Fruit fly (Drosophila melanogaster) whole organism, embryonic: ENCODE results near the gene gig.

Source experiments
- Atf-2 ChIP-seq: fragments of 200-800 bp; sonication (Bioruptor generic); optimal IDR thresholded peaks from 2 replicates; lab custom pipeline; 2016; ENCODE audit warnings: missing biosample characterization, missing genetic modification characterization
- CG1024 ChIP-seq: fragments of 200-800 bp; sonication (Bioruptor generic); IDR thresholded peaks from 2 replicates; pipeline ENCODE4 v1.3.6; 2022; ENCODE audit warnings: missing biosample characterization, missing genetic modification characterization
- CG11085 ChIP-seq: fragments of 200-800 bp; sonication (Bioruptor generic); IDR thresholded peaks from 2 replicates; pipeline ENCODE4 v1.3.6; 2022; ENCODE audit warnings: missing biosample characterization, missing genetic modification characterization
- CG11247 ChIP-seq: fragments of 200-800 bp; sonication (Bioruptor generic); IDR thresholded peaks from 2 replicates; pipeline ENCODE4 v1.3.6; 2022; ENCODE audit warnings: missing biosample characterization, missing genetic modification characterization
- CG11695 ChIP-seq: fragments of 200-800 bp; sonication (Bioruptor generic); IDR thresholded peaks from 3 replicates; pipeline ENCODE4 v1.3.6; 2022; ENCODE audit warnings: missing biosample characterization, missing genetic modification characterization
- CG15269 ChIP-seq: fragments of 200-800 bp; sonication (Bioruptor generic); optimal IDR thresholded peaks from 2 replicates; lab custom pipeline; 2018; ENCODE audit warnings: missing biosample characterization, mild to moderate bottlenecking, missing genetic modification characterization, moderate library complexity
- CG15696 ChIP-seq: fragments of 200-800 bp; sonication (Bioruptor generic); optimal IDR thresholded peaks from 2 replicates; lab custom pipeline; 2019; ENCODE audit warnings: missing biosample characterization, mild to moderate bottlenecking, missing genetic modification characterization, moderate library complexity
- CG17912 ChIP-seq: fragments of 200-800 bp; sonication (Bioruptor generic); optimal IDR thresholded peaks from 2 replicates; lab custom pipeline; 2018; ENCODE audit warnings: missing biosample characterization, mild to moderate bottlenecking, missing genetic modification characterization
- CG18599 ChIP-seq: fragments of 200-800 bp; sonication (Bioruptor generic); optimal IDR thresholded peaks from 3 replicates; lab custom pipeline; 2017; ENCODE audit warnings: missing biosample characterization, missing genetic modification characterization, mild to moderate bottlenecking, moderate library complexity, missing genetic modification reagents
- CG18764 ChIP-seq: fragments of 200-800 bp; sonication (Bioruptor generic); optimal IDR thresholded peaks from 3 replicates; lab custom pipeline; 2016; ENCODE audit warnings: missing biosample characterization, missing genetic modification characterization
- CG3407 ChIP-seq: fragments of 200-800 bp; sonication (Bioruptor generic); optimal IDR thresholded peaks from 2 replicates; lab custom pipeline; 2018; ENCODE audit warnings: missing biosample characterization, mild to moderate bottlenecking, missing genetic modification characterization
- CG4360 ChIP-seq: fragments of 200-800 bp; sonication (Bioruptor generic); IDR thresholded peaks from 2 replicates; pipeline ENCODE4 v1.3.6; 2022; ENCODE audit warnings: missing biosample characterization, missing genetic modification characterization
- CG4730 ChIP-seq: fragments of 200-800 bp; sonication (Bioruptor generic); IDR thresholded peaks from 2 replicates; pipeline ENCODE4 v1.3.6; 2022; ENCODE audit warnings: missing biosample characterization, missing genetic modification characterization
- CG4854 ChIP-seq: fragments of 200-800 bp; sonication (Bioruptor generic); optimal IDR thresholded peaks from 2 replicates; lab custom pipeline; 2016; ENCODE audit warnings: missing biosample characterization, missing genetic modification characterization, inconsistent platforms
- CG5180 ChIP-seq: fragments of 200-800 bp; sonication (Bioruptor generic); optimal IDR thresholded peaks from 3 replicates; lab custom pipeline; 2017; ENCODE audit warnings: missing biosample characterization, missing genetic modification characterization, mild to moderate bottlenecking, moderate library complexity, missing genetic modification reagents
- CG6272 ChIP-seq: fragments of 200-800 bp; sonication (Bioruptor generic); IDR thresholded peaks from 2 replicates; pipeline ENCODE4 v1.3.6; 2022; ENCODE audit warnings: missing biosample characterization, missing genetic modification characterization
- CG6854 ChIP-seq: fragments of 200-800 bp; sonication (Bioruptor generic); optimal IDR thresholded peaks from 3 replicates; lab custom pipeline; 2017; ENCODE audit warnings: missing biosample characterization, mild to moderate bottlenecking, missing genetic modification characterization
- CG8281 ChIP-seq: fragments of 200-800 bp; sonication (Bioruptor generic); optimal IDR thresholded peaks from 2 replicates; lab custom pipeline; 2018; ENCODE audit warnings: missing biosample characterization, mild to moderate bottlenecking, missing genetic modification characterization, moderate library complexity
- CG9215 ChIP-seq: fragments of 200-800 bp; sonication (Bioruptor generic); IDR thresholded peaks from 2 replicates; pipeline ENCODE4 v1.3.6; 2022; ENCODE audit warnings: missing biosample characterization, missing genetic modification characterization
- CG9437 ChIP-seq: fragments of 200-800 bp; sonication (Bioruptor generic); optimal IDR thresholded peaks from 2 replicates; lab custom pipeline; 2018; ENCODE audit warnings: missing biosample characterization, mild to moderate bottlenecking, missing genetic modification characterization
- Camta ChIP-seq: fragments of 200-800 bp; sonication (Bioruptor generic); optimal IDR thresholded peaks from 2 replicates; lab custom pipeline; 2016; ENCODE audit warnings: missing biosample characterization, missing genetic modification characterization
- Doc3 ChIP-seq: fragments of 200-800 bp; sonication (Bioruptor generic); IDR thresholded peaks from 3 replicates; pipeline ENCODE4 v1.3.6; 2022; ENCODE audit warnings: missing biosample characterization, missing genetic modification characterization; ENCODE audit not compliant: partially characterized antibody
- Eip74EF ChIP-seq, 2 experiments: fragments of 200-800 bp in 1 of 2; fragments of >200 bp in 1 of 2; sonication (Bioruptor generic) in 1 of 2; optimal IDR thresholded peaks; 2 replicates each; lab custom pipeline; 2017 to 2019; ENCODE audit warnings: missing biosample characterization in 2 of 2, missing genetic modification characterization in 2 of 2, mild to moderate bottlenecking in 1 of 2, moderate library complexity in 1 of 2
- Ets65A ChIP-seq: fragments of 200-800 bp; sonication (Bioruptor generic); peaks from one replicate; lab custom pipeline; 2016; ENCODE audit warnings: missing biosample characterization, missing genetic modification characterization
- Ets97D ChIP-seq: fragments of 200-800 bp; sonication (Bioruptor generic); optimal IDR thresholded peaks from 3 replicates; lab custom pipeline; 2016; ENCODE audit warnings: missing biosample characterization, missing genetic modification characterization
- HLH54F ChIP-seq: fragments of 200-800 bp; sonication (Bioruptor generic); optimal IDR thresholded peaks from 3 replicates; lab custom pipeline; 2016; ENCODE audit warnings: missing biosample characterization, missing genetic modification characterization
- Hr78 ChIP-seq, 2 experiments: fragments of 200-800 bp in 1 of 2; fragments of >200 bp in 1 of 2; sonication (Bioruptor generic) in 1 of 2; optimal IDR thresholded peaks; 2 replicates each; lab custom pipeline; 2017 to 2019; ENCODE audit warnings: missing biosample characterization in 2 of 2, missing genetic modification characterization in 2 of 2, mild to moderate bottlenecking in 1 of 2, moderate library complexity in 1 of 2
- MESR4 ChIP-seq: fragments of 200-800 bp; sonication (Bioruptor generic); optimal IDR thresholded peaks from 2 replicates; lab custom pipeline; 2018; ENCODE audit warnings: missing biosample characterization, mild to moderate bottlenecking, missing genetic modification characterization, moderate library complexity
- NC2α ChIP-seq: fragments of 200-800 bp; sonication (Bioruptor generic); optimal IDR thresholded peaks from 2 replicates; lab custom pipeline; 2016; ENCODE audit warnings: missing biosample characterization, missing genetic modification characterization
- Six4 ChIP-seq: fragments of 200-800 bp; sonication (Bioruptor generic); optimal IDR thresholded peaks from 2 replicates; lab custom pipeline; 2016; ENCODE audit warnings: missing biosample characterization, missing genetic modification characterization
- Trl ChIP-seq, 3 experiments: fragments of >200 bp in 2 of 3; fragments of 200-800 bp in 1 of 3; sonication (Bioruptor generic) in 1 of 3; optimal IDR thresholded peaks; 2 replicates in 1 of 3; 3 replicates in 2 of 3; lab custom pipeline; 2016 to 2017; ENCODE audit warnings: missing biosample characterization in 1 of 3, missing genetic modification characterization in 1 of 3
- YL-1 ChIP-seq: fragments of 200-800 bp; sonication (Bioruptor generic); optimal IDR thresholded peaks from 3 replicates; lab custom pipeline; 2017; ENCODE audit warnings: missing biosample characterization, mild to moderate bottlenecking, missing genetic modification characterization
- ash1 ChIP-seq: fragments of 200-800 bp; sonication (Bioruptor generic); optimal IDR thresholded peaks from 2 replicates; lab custom pipeline; 2018; ENCODE audit warnings: missing biosample characterization, mild to moderate bottlenecking, missing genetic modification characterization
- bsh ChIP-seq, 2 experiments: fragments of 200-800 bp; sonication (Bioruptor generic); optimal IDR thresholded peaks; 2 replicates each; lab custom pipeline; 2017 to 2018; ENCODE audit warnings: mild to moderate bottlenecking in 2 of 2, missing biosample characterization in 2 of 2, missing genetic modification characterization in 2 of 2, moderate library complexity in 1 of 2
- cwo ChIP-seq: fragments of 200-800 bp; sonication (Bioruptor generic); optimal IDR thresholded peaks from 3 replicates; lab custom pipeline; 2017; ENCODE audit warnings: missing biosample characterization, missing genetic modification characterization, mild to moderate bottlenecking, moderate library complexity, missing genetic modification reagents
- dan ChIP-seq: fragments of 200-800 bp; sonication (Bioruptor generic); IDR thresholded peaks from 2 replicates; pipeline ENCODE4 v1.3.6; 2022; ENCODE audit warnings: missing biosample characterization, missing genetic modification characterization
- dmrt99B ChIP-seq: fragments of 200-800 bp; sonication (Bioruptor generic); optimal IDR thresholded peaks from 2 replicates; lab custom pipeline; 2018; ENCODE audit warnings: missing biosample characterization, mild to moderate bottlenecking, missing genetic modification characterization, moderate library complexity
- emc ChIP-seq: fragments of 200-800 bp; sonication (Bioruptor generic); optimal IDR thresholded peaks from 2 replicates; lab custom pipeline; 2016; ENCODE audit warnings: missing biosample characterization, missing genetic modification characterization
- en ChIP-seq: fragments of 200-800 bp; sonication (Bioruptor generic); optimal IDR thresholded peaks from 2 replicates; lab custom pipeline; 2016; ENCODE audit warnings: missing biosample characterization, missing genetic modification characterization
- jigr1 ChIP-seq: fragments of 200-800 bp; sonication (Bioruptor generic); IDR thresholded peaks from 3 replicates; pipeline ENCODE4 v1.3.6; 2022; ENCODE audit warnings: missing biosample characterization, missing genetic modification characterization
- mam ChIP-seq: fragments of 200-800 bp; sonication (Bioruptor generic); optimal IDR thresholded peaks from 3 replicates; lab custom pipeline; 2016; ENCODE audit warnings: missing biosample characterization, missing genetic modification characterization
- mirr ChIP-seq: fragments of 200-800 bp; sonication (Bioruptor generic); optimal IDR thresholded peaks from 3 replicates; lab custom pipeline; 2018; ENCODE audit warnings: missing biosample characterization, mild to moderate bottlenecking, missing genetic modification characterization
- nau ChIP-seq: fragments of 200-800 bp; sonication (Bioruptor generic); optimal IDR thresholded peaks from 3 replicates; lab custom pipeline; 2017; ENCODE audit warnings: missing biosample characterization, mild to moderate bottlenecking, missing genetic modification characterization, missing genetic modification reagents
- onecut ChIP-seq: fragments of 200-800 bp; sonication (Bioruptor generic); IDR thresholded peaks from 2 replicates; pipeline ENCODE4 v1.3.6; 2022; ENCODE audit warnings: missing biosample characterization, missing genetic modification characterization
- phol ChIP-seq: fragments of 200-800 bp; sonication (Bioruptor generic); optimal IDR thresholded peaks from 3 replicates; lab custom pipeline; 2018; ENCODE audit warnings: missing biosample characterization, mild to moderate bottlenecking, missing genetic modification characterization, moderate library complexity
- prd ChIP-seq, 3 experiments: fragments of >200 bp in 2 of 3; fragments of 200-800 bp in 1 of 3; sonication (Bioruptor generic) in 1 of 3; optimal IDR thresholded peaks in 2 of 3; IDR thresholded peaks in 1 of 3; 2 replicates in 2 of 3; 3 replicates in 1 of 3; pipeline versions ENCODE4 v1.3.6 to Lab custom; 2017 to 2022; ENCODE audit warnings: missing biosample characterization in 1 of 3, missing genetic modification characterization in 1 of 3
- repo ChIP-seq: fragments of 200-800 bp; sonication (Bioruptor generic); optimal IDR thresholded peaks from 2 replicates; lab custom pipeline; 2016; ENCODE audit warnings: missing biosample characterization, missing genetic modification characterization
- sr ChIP-seq: fragments of 200-800 bp; sonication (Bioruptor generic); IDR thresholded peaks from 3 replicates; pipeline ENCODE4 v1.3.6; 2022; ENCODE audit warnings: missing biosample characterization, missing genetic modification characterization
- stc ChIP-seq: fragments of 200-800 bp; sonication (Bioruptor generic); IDR thresholded peaks from 2 replicates; pipeline ENCODE4 v1.3.6; 2022; ENCODE audit warnings: missing biosample characterization, missing genetic modification characterization
- tio ChIP-seq: fragments of 200-800 bp; sonication (Bioruptor generic); optimal IDR thresholded peaks from 2 replicates; lab custom pipeline; 2017; ENCODE audit warnings: missing biosample characterization, missing genetic modification characterization, inconsistent platforms

The gig gene

DNA sequence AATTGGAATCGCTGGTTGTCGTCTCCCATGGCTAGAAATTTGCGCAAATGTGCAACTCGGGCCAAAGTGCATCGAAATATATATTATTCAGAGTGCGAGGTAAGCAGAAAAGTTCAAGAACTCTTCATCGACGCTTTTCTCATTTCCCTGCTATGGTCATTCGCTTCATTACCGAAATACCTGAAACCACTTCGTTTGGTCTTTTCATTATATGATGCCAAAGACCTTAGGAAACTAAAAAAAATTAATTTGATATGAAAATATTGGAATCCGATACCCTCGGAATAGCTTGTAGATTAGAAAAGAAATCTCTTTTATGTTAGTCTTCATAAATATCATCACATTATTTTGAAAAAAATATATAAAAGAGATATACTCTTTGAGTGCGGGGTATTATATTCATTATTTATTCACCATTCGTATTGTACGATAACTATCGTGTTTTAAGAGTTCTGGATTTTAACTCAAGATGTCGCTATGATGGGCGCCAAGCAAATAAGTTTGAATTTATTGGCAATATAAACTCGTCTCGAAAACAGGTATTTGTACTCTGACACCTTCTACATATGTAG is 16.1 kb upstream of the gig start, which contains the start of gene CG14187 (continued):
- TF ChIP-seq Eip74EF (GFP tag; optimal IDR thresholded peaks at IDR 0.05; lab: Kevin White, UChicago) (no peak), en (GFP tag; lab: Kevin White, UChicago) (no peak), MESR4 (no peak), CG11085 (GFP tag; lab: Robert Waterston, UW) (no peak), Ets97D (no peak), ash1 (no peak), CG11247 (no peak), dmrt99B (tag; lab: Kevin White, UChicago) (no peak), CG17912 (GFP tag; lab: Kevin White, UChicago) (no peak), mirr (no peak), repo (no peak), dan (no peak), CG3407 (GFP tag; lab: Kevin White, UChicago) (no peak), Camta (GFP tag; lab: Kevin White, UChicago) (no peak), onecut (GFP tag; lab: Robert Waterston, UW) (no peak), cwo (no peak), CG9215 (no peak), CG18764 (GFP tag; lab: Kevin White, UChicago) (no peak), CG8281 (tag; lab: Kevin White, UChicago) (no peak), mam (GFP tag; lab: Kevin White, UChicago) (no peak), CG6272 (no peak), CG5180 (GFP tag; lab: Kevin White, UChicago) (no peak), bsh (GFP tag; optimal IDR thresholded peaks at IDR 0.05; lab: Kevin White, UChicago) (peak in 1 of 2 experiments; percentile 36), HLH54F (GFP tag; lab: Kevin White, UChicago) (no peak), CG6854 (no peak), prd (optimal IDR thresholded peaks at IDR 0.05; lab: Kevin White, UChicago) (no peak), prd (GFP tag; IDR thresholded peaks at IDR 0.05; lab: Robert Waterston, UW) (peak; percentile 58; the same call in 2 of the 3 replicates), YL-1 (GFP tag; lab: Kevin White, UChicago) (no peak), CG9437 (GFP tag; lab: Kevin White, UChicago) (no peak), CG18599 (GFP tag; lab: Kevin White, UChicago) (no peak), jigr1 (GFP tag; lab: Robert Waterston, UW) (no peak), CG4360 (no peak), nau (GFP tag; lab: Kevin White, UChicago) (no peak), tio (no peak), CG1024 (GFP tag; lab: Robert Waterston, UW) (no peak), emc (GFP tag; lab: Kevin White, UChicago) (no peak), Trl (optimal IDR thresholded peaks at IDR 0.05; lab: Kevin White, UChicago) (no peak), Trl (GFP tag; optimal IDR thresholded peaks at IDR 0.05; lab: Kevin White, UChicago) (no peak), phol (no peak), CG15696 (tag; lab: Kevin White, UChicago) (no peak), Six4 (GFP tag; lab: Kevin White, UChicago) (no peak), Ets65A (GFP tag; lab: Kevin White, UChicago) (no peak), CG4854 (GFP tag; lab: Kevin White, UChicago) (no peak), CG15269 (peak; percentile 0), Doc3 (no peak), Hr78 (GFP tag; optimal IDR thresholded peaks at IDR 0.05; lab: Kevin White, UChicago) (no peak), CG11695 (no peak), Atf-2 (no peak), stc (GFP tag; lab: Robert Waterston, UW) (no peak), CG4730 (GFP tag; lab: Robert Waterston, UW) (no peak), sr (no peak), NC2α (GFP tag; lab: Kevin White, UChicago) (no peak)
